Fruit fly (Drosophila melanogaster): ENCODE results near the gene RnpS1.

Gene RnpS1

DNA sequence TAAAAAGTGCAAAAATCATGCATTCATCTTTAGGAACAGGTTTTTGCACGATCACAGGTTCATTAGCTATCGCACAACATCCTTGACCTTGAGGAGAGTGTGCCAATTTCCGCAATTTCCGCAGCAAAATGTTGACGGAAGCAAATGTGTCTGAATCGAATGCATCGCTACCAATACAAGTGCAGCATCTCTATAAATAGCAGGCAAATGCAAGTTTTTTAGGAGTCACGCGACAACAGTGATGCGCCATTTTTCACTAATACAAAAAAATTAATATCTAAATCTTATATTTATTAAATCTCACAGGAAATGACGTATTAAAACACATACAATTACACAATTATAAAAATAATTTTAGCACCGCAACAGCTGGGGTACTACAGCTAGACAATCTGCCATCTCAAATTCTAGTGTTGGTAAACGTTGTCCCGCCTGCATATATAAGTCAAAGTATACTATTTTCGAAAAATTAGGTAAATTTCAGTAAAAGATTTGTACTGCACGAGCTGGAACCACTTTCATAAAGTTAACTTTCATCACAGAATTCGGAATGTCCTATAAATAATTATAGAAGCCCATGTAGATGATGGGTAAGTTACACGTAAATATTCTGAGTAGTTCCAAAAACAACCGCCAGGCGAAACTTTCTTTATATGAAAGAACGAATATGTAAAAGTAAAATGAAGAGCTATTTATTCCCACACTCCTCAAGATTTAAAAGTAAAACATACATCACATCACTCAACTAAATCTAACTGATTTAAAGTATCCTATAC, 22.2 kb downstream of the RnpS1 start, which contains the start of gene CG9399 (continued):
- TF ChIP-seq Dek (tag; optimal IDR thresholded peaks at IDR 0.05), result peak; percentile 96
- TF ChIP-seq CG17612 (GFP tag; IDR thresholded peaks at IDR 0.05), result peak; percentile 96
- TF ChIP-seq tup (GFP tag; optimal IDR thresholded peaks at IDR 0.05), result peak; percentile 96
- peak; percentile 89 for TF ChIP-seq CG16779 (GFP tag; IDR thresholded peaks at IDR 0.05)
- TF ChIP-seq CG2199 (GFP tag; IDR thresholded peaks at IDR 0.05), result peak; percentile 96
- TF ChIP-seq CG16813 (GFP tag; IDR thresholded peaks at IDR 0.05; ENCODE audit: partially characterized antibody), result peak; percentile 52; the same call in 2 of the 3 replicates
- TF ChIP-seq CG1832 (GFP tag; optimal IDR thresholded peaks at IDR 0.05), result no peak
- TF ChIP-seq CG14441 (GFP tag; IDR thresholded peaks at IDR 0.05), result peak; percentile 98
- TF ChIP-seq CG7963 (GFP tag; IDR thresholded peaks at IDR 0.05; ENCODE audit: partially characterized antibody), result no peak
- peak; percentile 94 for TF ChIP-seq Vsx1 (GFP tag; optimal IDR thresholded peaks at IDR 0.05)
- peak; percentile 95 for TF ChIP-seq Nf-YA (GFP tag; IDR thresholded peaks at IDR 0.05)
- peak; percentile 43; the same call in 1 of the 2 replicates for TF ChIP-seq Dref (GFP tag; IDR thresholded peaks at IDR 0.05)
- peak in 1 of 3 experiments; percentile 98 for TF ChIP-seq lola (GFP tag; optimal IDR thresholded peaks at IDR 0.05)
- TF ChIP-seq fru (optimal IDR thresholded peaks at IDR 0.05), result no peak
- 0 out of 4 replicates have a peak, but pooled peaks have one; percentile 57 for TF ChIP-seq chinmo (GFP tag; IDR thresholded peaks at IDR 0.05; ENCODE audit: partially characterized antibody)
- TF ChIP-seq cato (GFP tag; optimal IDR thresholded peaks at IDR 0.05; ENCODE audit: borderline replicate concordance), result peak; percentile 97
- TF ChIP-seq sens-2 (GFP tag; IDR thresholded peaks at IDR 0.05), result peak; percentile 97
- peak; percentile 93 for TF ChIP-seq nau (GFP tag; optimal IDR thresholded peaks at IDR 0.05)
- peak; percentile 94 for TF ChIP-seq danr (GFP tag; IDR thresholded peaks at IDR 0.05)
- TF ChIP-seq CG6854 (GFP tag; optimal IDR thresholded peaks at IDR 0.05), result peak; percentile 90
- TF ChIP-seq ato (GFP tag; IDR thresholded peaks at IDR 0.05; ENCODE audit: partially characterized antibody), result no peak
- TF ChIP-seq CG32767 (GFP tag; IDR thresholded peaks at IDR 0.05), result peak; percentile 97
- TF ChIP-seq CG10321 (GFP tag; IDR thresholded peaks at IDR 0.05), result peak; percentile 83
- peak; percentile 98 for TF ChIP-seq CG11247 (GFP tag; IDR thresholded peaks at IDR 0.05)
- TF ChIP-seq Dp (GFP tag; optimal IDR thresholded peaks at IDR 0.05), result peak; percentile 42
- TF ChIP-seq psq (GFP tag; optimal IDR thresholded peaks at IDR 0.05), result peak; percentile 93
- TF ChIP-seq CG14860 (GFP tag; IDR thresholded peaks at IDR 0.05; ENCODE audit: partially characterized antibody), result 0 out of 3 replicates have a peak, but pooled peaks have one; percentile 48
- TF ChIP-seq tx (GFP tag; optimal IDR thresholded peaks at IDR 0.05), result peak; percentile 90
- TF ChIP-seq ind (GFP tag; optimal IDR thresholded peaks at IDR 0.05), result peak; percentile 97
- TF ChIP-seq hbn (GFP tag; IDR thresholded peaks at IDR 0.05; ENCODE audit: partially characterized antibody), result no peak
- TF ChIP-seq Deaf1 (tag; optimal IDR thresholded peaks at IDR 0.05), result peak; percentile 73
- TF ChIP-seq ken (GFP tag; IDR thresholded peaks at IDR 0.05), result peak; percentile 99
- peak; percentile 71 for TF ChIP-seq CG3163 (GFP tag; optimal IDR thresholded peaks at IDR 0.05)
- TF ChIP-seq ERR (GFP tag; optimal IDR thresholded peaks at IDR 0.05), result peak; percentile 82
- TF ChIP-seq br (optimal IDR thresholded peaks at IDR 0.05), result no peak
- peak; percentile 27; the same call in 1 of the 2 replicates for TF ChIP-seq CG13287 (GFP tag; IDR thresholded peaks at IDR 0.05; ENCODE audit: partially characterized antibody)
- peak; percentile 62 for TF ChIP-seq knrl (GFP tag; IDR thresholded peaks at IDR 0.05; ENCODE audit: partially characterized antibody)
- TF ChIP-seq Nf-YC (tag; optimal IDR thresholded peaks at IDR 0.05), result peak; percentile 84
- TF ChIP-seq fd3F (GFP tag; optimal IDR thresholded peaks at IDR 0.05), result peak; percentile 96
- TF ChIP-seq CG17328 (GFP tag; IDR thresholded peaks at IDR 0.05), result peak; percentile 98
- TF ChIP-seq CG1529 (GFP tag; optimal IDR thresholded peaks at IDR 0.05), result peak; percentile 96
- peak; percentile 97 for TF ChIP-seq NfI (GFP tag; optimal IDR thresholded peaks at IDR 0.05)
- TF ChIP-seq pum (GFP tag; optimal IDR thresholded peaks at IDR 0.05), result peak; percentile 91
- peak; percentile 94 for TF ChIP-seq vfl (GFP tag; optimal IDR thresholded peaks at IDR 0.05)
- peak; percentile 84 for TF ChIP-seq fd64A (GFP tag; optimal IDR thresholded peaks at IDR 0.05)
- TF ChIP-seq Lpt (GFP tag; optimal IDR thresholded peaks at IDR 0.05), result no peak
- peak; percentile 98 for TF ChIP-seq wor (GFP tag; IDR thresholded peaks at IDR 0.05)
- TF ChIP-seq CG9609 (GFP tag; optimal IDR thresholded peaks at IDR 0.05), result peak; percentile 94
- TF ChIP-seq CG10543 (GFP tag; optimal IDR thresholded peaks at IDR 0.05), result peak; percentile 90
